Worm (Caenorhabditis elegans) whole organism, early embryonic: ENCODE measurements around the gene T05B4.9.

Source experiments
- ama-1 ChIP-seq: fragments of 150-350 bp; optimal IDR thresholded peaks from 2 replicates; lab custom pipeline; 2014
- ceh-13 ChIP-seq: fragments of 200-800 bp; sonication (Bioruptor generic); optimal IDR thresholded peaks from 2 replicates; lab custom pipeline; 2018; ENCODE audit warnings: mild to moderate bottlenecking, missing genetic modification characterization, missing compliant biosample characterization
- tbx-37 ChIP-seq: fragments of 200-800 bp; sonication (Bioruptor generic); conservative IDR thresholded peaks from 2 replicates; pipeline ENCODE4 v1.3.6; 2022; ENCODE audit warnings: missing genetic modification reagents, missing genetic modification characterization, missing compliant biosample characterization

DNA sequence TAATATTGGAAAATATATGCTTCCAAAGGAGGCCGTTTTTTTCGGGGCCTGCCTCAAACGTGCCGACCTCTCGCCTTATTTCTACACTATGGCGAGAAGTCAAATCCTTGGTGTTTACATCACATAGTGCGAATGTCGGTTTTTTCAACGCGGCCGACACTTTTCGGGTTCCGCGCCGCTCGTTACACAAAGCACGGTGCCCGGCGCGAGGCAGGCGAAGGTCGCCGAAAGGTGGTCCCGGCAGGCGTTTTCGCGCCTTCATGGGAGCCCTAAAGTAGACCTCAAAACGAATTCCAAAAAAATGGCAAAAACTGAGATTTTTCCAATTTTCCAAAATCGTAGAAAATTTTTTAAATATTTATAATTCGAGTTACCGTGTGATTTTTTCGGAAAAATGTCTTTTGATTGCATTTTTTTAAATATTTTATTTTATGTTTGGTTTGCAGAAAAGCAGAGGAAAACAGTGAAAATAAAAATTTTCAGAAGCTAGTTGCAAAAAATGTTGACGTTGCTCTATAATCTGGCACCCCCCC is 7.4 kb upstream of the T05B4.9 start, which contains the start of gene T05B4.12:
- TF ChIP-seq tbx-37 (no peak), ama-1 (lab: Kevin White, UChicago) (no peak), ceh-13 (no peak)
